Fruit fly (Drosophila melanogaster): ENCODE data around the gene CG4194.

The CG4194 gene

dm6 chrX:2070708-2071063 lies 2.3 kb downstream of the CG4194 start (continued):
- TF ChIP-seq lola (GFP tag; optimal IDR thresholded peaks at IDR 0.05) (peak in 1 of 3 experiments; percentile 5), tgo (GFP tag; IDR thresholded peaks at IDR 0.05) (peak; percentile 78), cad (GFP tag; optimal IDR thresholded peaks at IDR 0.05) (no peak), CG10321 (GFP tag; IDR thresholded peaks at IDR 0.05) (no peak), row (GFP tag; IDR thresholded peaks at IDR 0.05) (peak; percentile 92), ranshi (GFP tag; IDR thresholded peaks at IDR 0.05) (peak; percentile 65; the same call in 1 of the 2 replicates), Deaf1 (tag; optimal IDR thresholded peaks at IDR 0.05) (peak; percentile 31), CG17612 (GFP tag; IDR thresholded peaks at IDR 0.05) (no peak), NC2α (GFP tag; optimal IDR thresholded peaks at IDR 0.05) (no peak), CG32532 (GFP tag; IDR thresholded peaks at IDR 0.05) (peak; percentile 79), CG3163 (GFP tag; optimal IDR thresholded peaks at IDR 0.05) (peak; percentile 46), CG14014 (GFP tag; IDR thresholded peaks at IDR 0.05) (peak; percentile 69), yki (optimal IDR thresholded peaks at IDR 0.05) (no peak), CG34376 (GFP tag; optimal IDR thresholded peaks at IDR 0.05) (peak; percentile 33), CG3726 (GFP tag; IDR thresholded peaks at IDR 0.05) (0 out of 3 replicates have a peak, but pooled peaks have one; percentile 44), Fer3 (tag; optimal IDR thresholded peaks at IDR 0.05) (peak; percentile 58), grau (tag; optimal IDR thresholded peaks at IDR 0.05) (peak; percentile 96), trem (tag; optimal IDR thresholded peaks at IDR 0.05) (no peak), mld (GFP tag; IDR thresholded peaks at IDR 0.05; ENCODE audit: partially characterized antibody) (no peak), H2.0 (GFP tag; IDR thresholded peaks at IDR 0.05) (peak; percentile 66), CG12391 (tag; optimal IDR thresholded peaks at IDR 0.05) (peak; percentile 39), E2f2 (GFP tag; IDR thresholded peaks at IDR 0.05) (peak; percentile 43), abd-A (tag; optimal IDR thresholded peaks at IDR 0.05) (peak; percentile 5), CG10462 (GFP tag; optimal IDR thresholded peaks at IDR 0.05) (no peak), CG6813 (GFP tag; optimal IDR thresholded peaks at IDR 0.05) (no peak), CG12942 (GFP tag; optimal IDR thresholded peaks at IDR 0.05) (peak; percentile 52), sim (GFP tag; IDR thresholded peaks at IDR 0.05) (no peak), tx (GFP tag; optimal IDR thresholded peaks at IDR 0.05) (peak; percentile 52), sd (tag; optimal IDR thresholded peaks at IDR 0.05) (peak; percentile 97), CG11504 (tag; optimal IDR thresholded peaks at IDR 0.05) (peak; percentile 74), hkb (optimal IDR thresholded peaks at IDR 0.05) (no peak), hkb (GFP tag; IDR thresholded peaks at IDR 0.05) (peak; percentile 72), YL-1 (GFP tag; optimal IDR thresholded peaks at IDR 0.05) (no peak), CG8765 (GFP tag; IDR thresholded peaks at IDR 0.05) (0 out of 2 replicates have a peak, but pooled peaks have one; percentile 15), CG7745 (tag; optimal IDR thresholded peaks at IDR 0.05) (no peak), Bteb2 (GFP tag; optimal IDR thresholded peaks at IDR 0.05) (no peak), tio (GFP tag; optimal IDR thresholded peaks at IDR 0.05) (no peak), pan (optimal IDR thresholded peaks at IDR 0.05) (no peak), pan (GFP tag; optimal IDR thresholded peaks at IDR 0.05 in 1 of 2, IDR thresholded peaks at IDR 0.05 in 1 of 2) (peak in 1 of 2 experiments; percentile 74), CG7786 (GFP tag; optimal IDR thresholded peaks at IDR 0.05) (peak; percentile 47), maf-S (GFP tag; optimal IDR thresholded peaks at IDR 0.05) (peak; percentile 54), CHES-1-like (GFP tag; optimal IDR thresholded peaks at IDR 0.05) (peak; percentile 36), Drgx (GFP tag; IDR thresholded peaks at IDR 0.05) (peak; percentile 80), eyg (GFP tag; optimal IDR thresholded peaks at IDR 0.05) (peak; percentile 58), CG1529 (GFP tag; optimal IDR thresholded peaks at IDR 0.05) (no peak), CG13287 (GFP tag; IDR thresholded peaks at IDR 0.05; ENCODE audit: partially characterized antibody) (0 out of 2 replicates have a peak, but pooled peaks have one; percentile 3), fd64A (GFP tag; optimal IDR thresholded peaks at IDR 0.05) (no peak), CG7987 (GFP tag; optimal IDR thresholded peaks at IDR 0.05) (peak; percentile 42), CG9932 (GFP tag; IDR thresholded peaks at IDR 0.05) (peak; percentile 83), CG9609 (GFP tag; optimal IDR thresholded peaks at IDR 0.05) (peak; percentile 23), Fer2 (tag; optimal IDR thresholded peaks at IDR 0.05) (peak; percentile 33), CG32767 (GFP tag; IDR thresholded peaks at IDR 0.05) (peak; percentile 49; the same call in 1 of the 2 replicates)
